Fruit fly (Drosophila melanogaster): ENCODE measurements around the gene CG3568.

CG3568 gene

dm6 chrX:4553999-4554398, 11.6 kb downstream of the CG3568 start, which contains the start of gene CG11444 (continued):
- no peak for TF ChIP-seq trh (GFP tag; optimal IDR thresholded peaks at IDR 0.05)
- TF ChIP-seq H15 (GFP tag; IDR thresholded peaks at IDR 0.05), result 0 out of 3 replicates have a peak, but pooled peaks have one; percentile 15
- peak; percentile 97 for TF ChIP-seq CG10267 (tag; optimal IDR thresholded peaks at IDR 0.05)
- TF ChIP-seq hkb (optimal IDR thresholded peaks at IDR 0.05), result no peak
- no peak for TF ChIP-seq hkb (GFP tag; IDR thresholded peaks at IDR 0.05)
- TF ChIP-seq CG11456 (GFP tag; IDR thresholded peaks at IDR 0.05), result 0 out of 3 replicates have a peak, but pooled peaks have one; percentile 34
- TF ChIP-seq Asciz (GFP tag; optimal IDR thresholded peaks at IDR 0.05), result no peak
- TF ChIP-seq CG10209 (GFP tag; optimal IDR thresholded peaks at IDR 0.05), result peak; percentile 39
- TF ChIP-seq amos (GFP tag; IDR thresholded peaks at IDR 0.05; ENCODE audit: partially characterized antibody), result peak; percentile 10; the same call in 1 of the 2 replicates
- TF ChIP-seq dpn (GFP tag; optimal IDR thresholded peaks at IDR 0.05), result peak; percentile 56 to 69
- TF ChIP-seq fd64A (GFP tag; optimal IDR thresholded peaks at IDR 0.05), result no peak
- TF ChIP-seq CG16779 (GFP tag; IDR thresholded peaks at IDR 0.05), result 0 out of 2 replicates have a peak, but pooled peaks have one; percentile 31
- TF ChIP-seq Abd-B (GFP tag; optimal IDR thresholded peaks at IDR 0.05), result peak; percentile 5
- no peak for TF ChIP-seq CG10654 (GFP tag; optimal IDR thresholded peaks at IDR 0.05)
- no peak for TF ChIP-seq CG16815 (GFP tag; optimal IDR thresholded peaks at IDR 0.05)
- TF ChIP-seq Six4 (GFP tag; optimal IDR thresholded peaks at IDR 0.05), result no peak
- peak; percentile 67 for TF ChIP-seq HmgD (GFP tag; optimal IDR thresholded peaks at IDR 0.05)
- TF ChIP-seq BEAF-32 (GFP tag; optimal IDR thresholded peaks at IDR 0.05), result peak; percentile 51
- peak; percentile 42 for TF ChIP-seq Meics (GFP tag; optimal IDR thresholded peaks at IDR 0.05)
- no peak for TF ChIP-seq Dll (GFP tag; IDR thresholded peaks at IDR 0.05; ENCODE audit: partially characterized antibody)
- TF ChIP-seq CG11723 (GFP tag; optimal IDR thresholded peaks at IDR 0.05), result no peak
- no peak for TF ChIP-seq CG16813 (GFP tag; IDR thresholded peaks at IDR 0.05; ENCODE audit: partially characterized antibody)
- TF ChIP-seq CTCF (GFP tag; optimal IDR thresholded peaks at IDR 0.05), result peak; percentile 97
- no peak for TF ChIP-seq Deaf1 (tag; optimal IDR thresholded peaks at IDR 0.05)
- TF ChIP-seq CG4854 (GFP tag; optimal IDR thresholded peaks at IDR 0.05), result no peak
- TF ChIP-seq CG13296 (GFP tag; optimal IDR thresholded peaks at IDR 0.05), result no peak
- TF ChIP-seq otp (GFP tag; IDR thresholded peaks at IDR 0.05), result no peak
- TF ChIP-seq pfk (GFP tag; optimal IDR thresholded peaks at IDR 0.05), result peak; percentile 44
- no peak for TF ChIP-seq CG7271 (tag; optimal IDR thresholded peaks at IDR 0.05)
- no peak for TF ChIP-seq tup (GFP tag; optimal IDR thresholded peaks at IDR 0.05)
- no peak for TF ChIP-seq sens-2 (GFP tag; IDR thresholded peaks at IDR 0.05)
- peak; percentile 33 for TF ChIP-seq PHDP (tag; optimal IDR thresholded peaks at IDR 0.05)
- peak; percentile 44 for TF ChIP-seq zen (tag; optimal IDR thresholded peaks at IDR 0.05)
- no peak for TF ChIP-seq crol (GFP tag; IDR thresholded peaks at IDR 0.05)
- peak; percentile 49 for TF ChIP-seq caup (GFP tag; optimal IDR thresholded peaks at IDR 0.05; ENCODE audit: severe bottlenecking)
- TF ChIP-seq CG7786 (GFP tag; optimal IDR thresholded peaks at IDR 0.05), result peak; percentile 39
- peak; percentile 27 for TF ChIP-seq CG17359 (tag; optimal IDR thresholded peaks at IDR 0.05)
- TF ChIP-seq CG30403 (GFP tag; optimal IDR thresholded peaks at IDR 0.05), result peak; percentile 43
- peak; percentile 52 for TF ChIP-seq Fer1 (GFP tag; optimal IDR thresholded peaks at IDR 0.05)
- TF ChIP-seq CG33557 (GFP tag; optimal IDR thresholded peaks at IDR 0.05), result peak; percentile 10
- no peak for TF ChIP-seq CkIIα-i1 (GFP tag; IDR thresholded peaks at IDR 0.05)
- peak; percentile 22 for TF ChIP-seq Jarid2 (GFP tag; optimal IDR thresholded peaks at IDR 0.05)
- no peak for TF ChIP-seq CG7745 (tag; optimal IDR thresholded peaks at IDR 0.05)
- TF ChIP-seq slp2 (GFP tag; optimal IDR thresholded peaks at IDR 0.05), result no peak
- TF ChIP-seq CG8765 (GFP tag; IDR thresholded peaks at IDR 0.05), result 0 out of 2 replicates have a peak, but pooled peaks have one; percentile 23
- no peak for TF ChIP-seq CG6854 (GFP tag; optimal IDR thresholded peaks at IDR 0.05)
- TF ChIP-seq wek (GFP tag; optimal IDR thresholded peaks at IDR 0.05), result no peak
- TF ChIP-seq lilli (GFP tag; optimal IDR thresholded peaks at IDR 0.05), result peak; percentile 39
- TF ChIP-seq Bgb (GFP tag; IDR thresholded peaks at IDR 0.05; ENCODE audit: partially characterized antibody), result peak; percentile 22; the same call in 1 of the 2 replicates
- no peak for TF ChIP-seq CG10959 (GFP tag; IDR thresholded peaks at IDR 0.05)
- TF ChIP-seq CG14667 (GFP tag; IDR thresholded peaks at IDR 0.05), result no peak
